Fruit fly (Drosophila melanogaster) whole organism, embryonic: Measurements from ENCODE around the gene CG8206.

Source experiments
- ATbp ChIP-seq: fragments of 200-800 bp; sonication (Bioruptor generic); optimal IDR thresholded peaks from 2 replicates; lab custom pipeline; 2017; ENCODE audit warnings: missing biosample characterization, mild to moderate bottlenecking, missing genetic modification characterization, missing genetic modification reagents
- CG10654 ChIP-seq: fragments of 200-800 bp; sonication (Bioruptor generic); optimal IDR thresholded peaks from 2 replicates; lab custom pipeline; 2016; ENCODE audit warnings: missing biosample characterization, missing genetic modification characterization
- CG11723 ChIP-seq: fragments of 200-800 bp; sonication (Bioruptor generic); optimal IDR thresholded peaks from 2 replicates; lab custom pipeline; 2017; ENCODE audit warnings: missing biosample characterization, mild to moderate bottlenecking, missing genetic modification characterization
- CG1529 ChIP-seq: fragments of 200-800 bp; sonication (Bioruptor generic); optimal IDR thresholded peaks from 3 replicates; lab custom pipeline; 2018; ENCODE audit warnings: missing biosample characterization, missing genetic modification characterization
- CG16813 ChIP-seq: fragments of 200-800 bp; sonication (Bioruptor generic); IDR thresholded peaks from 3 replicates; pipeline ENCODE4 v1.3.6; 2022; ENCODE audit warnings: missing biosample characterization, missing genetic modification characterization; ENCODE audit not compliant: partially characterized antibody
- CG18262 ChIP-seq: fragments of 200-800 bp; optimal IDR thresholded peaks from 3 replicates; lab custom pipeline; 2019; ENCODE audit warnings: missing biosample characterization, mild to moderate bottlenecking, missing genetic modification characterization, moderate library complexity
- CG30403 ChIP-seq: fragments of 200-800 bp; sonication (Bioruptor generic); optimal IDR thresholded peaks from 3 replicates; lab custom pipeline; 2016; ENCODE audit warnings: missing biosample characterization, missing genetic modification characterization
- CG31224 ChIP-seq: fragments of 200-800 bp; sonication (Bioruptor generic); IDR thresholded peaks from 2 replicates; pipeline ENCODE4 v1.3.6; 2022; ENCODE audit warnings: missing biosample characterization, missing genetic modification characterization
- CG3163 ChIP-seq: fragments of 200-800 bp; sonication (Bioruptor generic); optimal IDR thresholded peaks from 3 replicates; lab custom pipeline; 2016; ENCODE audit warnings: missing biosample characterization, missing genetic modification characterization
- CG5180 ChIP-seq: fragments of 200-800 bp; sonication (Bioruptor generic); optimal IDR thresholded peaks from 3 replicates; lab custom pipeline; 2017; ENCODE audit warnings: missing biosample characterization, missing genetic modification characterization, mild to moderate bottlenecking, moderate library complexity, missing genetic modification reagents
- CG5953 ChIP-seq: fragments of 200-800 bp; sonication (Bioruptor generic); IDR thresholded peaks from 2 replicates; pipeline ENCODE4 v1.3.6; 2022; ENCODE audit warnings: missing biosample characterization, missing genetic modification characterization
- CG6175 ChIP-seq: fragments of 200-800 bp; sonication (Bioruptor generic); IDR thresholded peaks from 3 replicates; pipeline ENCODE4 v1.3.6; 2022; ENCODE audit warnings: missing biosample characterization, missing genetic modification characterization
- CG7839 ChIP-seq: fragments of 200-800 bp; sonication (Bioruptor generic); optimal IDR thresholded peaks from 3 replicates; lab custom pipeline; 2018; ENCODE audit warnings: missing biosample characterization, mild to moderate bottlenecking, missing genetic modification characterization, moderate library complexity
- CG7963 ChIP-seq: fragments of 200-800 bp; sonication (Bioruptor generic); IDR thresholded peaks from 3 replicates; pipeline ENCODE4 v1.3.6; 2022; ENCODE audit warnings: missing biosample characterization, missing genetic modification characterization; ENCODE audit not compliant: partially characterized antibody
- CkIIα-i1 ChIP-seq: fragments of 200-800 bp; sonication (Bioruptor generic); IDR thresholded peaks from 2 replicates; pipeline ENCODE4 v1.3.6; 2022; ENCODE audit warnings: missing biosample characterization, missing genetic modification characterization
- Dref ChIP-seq: fragments of 200-800 bp; sonication (Bioruptor generic); IDR thresholded peaks from 2 replicates; pipeline ENCODE4 v1.3.6; 2022; ENCODE audit warnings: missing biosample characterization, missing genetic modification characterization
- E2f2 ChIP-seq: fragments of 200-800 bp; sonication (Bioruptor generic); IDR thresholded peaks from 2 replicates; pipeline ENCODE4 v1.3.6; 2022; ENCODE audit warnings: missing biosample characterization, missing genetic modification characterization
- Fer1 ChIP-seq: fragments of 200-800 bp; sonication (Bioruptor generic); optimal IDR thresholded peaks from 2 replicates; lab custom pipeline; 2017; ENCODE audit warnings: missing biosample characterization, mild to moderate bottlenecking, missing genetic modification characterization
- Hsf ChIP-seq: fragments of 200-800 bp; sonication (Bioruptor generic); optimal IDR thresholded peaks from 3 replicates; lab custom pipeline; 2016; ENCODE audit warnings: missing biosample characterization, missing genetic modification characterization
- MESR4 ChIP-seq: fragments of 200-800 bp; sonication (Bioruptor generic); optimal IDR thresholded peaks from 2 replicates; lab custom pipeline; 2018; ENCODE audit warnings: missing biosample characterization, mild to moderate bottlenecking, missing genetic modification characterization, moderate library complexity
- Mad ChIP-seq: fragments of 200-800 bp; sonication (Bioruptor generic); optimal IDR thresholded peaks from 2 replicates; lab custom pipeline; 2016; ENCODE audit warnings: missing biosample characterization, missing genetic modification characterization
- NK7.1 ChIP-seq: fragments of 200-800 bp; sonication (Bioruptor generic); optimal IDR thresholded peaks from 3 replicates; lab custom pipeline; 2016; ENCODE audit warnings: missing biosample characterization, missing genetic modification characterization
- Oli ChIP-seq: fragments of 200-800 bp; sonication (Bioruptor generic); optimal IDR thresholded peaks from 2 replicates; lab custom pipeline; 2018; ENCODE audit warnings: missing biosample characterization, mild to moderate bottlenecking, missing genetic modification characterization, moderate library complexity
- Rx ChIP-seq: fragments of 200-800 bp; sonication (Bioruptor generic); IDR thresholded peaks from 2 replicates; pipeline ENCODE4 v1.3.6; 2022; ENCODE audit warnings: missing biosample characterization, missing genetic modification characterization
- Side ChIP-seq: fragments of 200-800 bp; sonication (Bioruptor generic); optimal IDR thresholded peaks from 2 replicates; lab custom pipeline; 2016; ENCODE audit warnings: missing biosample characterization, missing genetic modification characterization
- Tbp ChIP-seq: fragments of >200 bp; optimal IDR thresholded peaks from 2 replicates; lab custom pipeline; 2018; ENCODE audit warnings: missing biosample characterization, missing genetic modification characterization
- YL-1 ChIP-seq: fragments of 200-800 bp; sonication (Bioruptor generic); optimal IDR thresholded peaks from 3 replicates; lab custom pipeline; 2017; ENCODE audit warnings: missing biosample characterization, mild to moderate bottlenecking, missing genetic modification characterization
- ab ChIP-seq: fragments of 200-800 bp; sonication (Bioruptor generic); optimal IDR thresholded peaks from 2 replicates; lab custom pipeline; 2016; ENCODE audit warnings: missing biosample characterization, missing genetic modification characterization
- ap ChIP-seq: fragments of 200-800 bp; sonication (Bioruptor generic); IDR thresholded peaks from 2 replicates; pipeline ENCODE4 v1.3.6; 2022; ENCODE audit warnings: missing biosample characterization, missing genetic modification characterization
- br ChIP-seq: fragments of >200 bp; optimal IDR thresholded peaks from 2 replicates; lab custom pipeline; 2017
- cad ChIP-seq: fragments of >200 bp; optimal IDR thresholded peaks from 2 replicates; lab custom pipeline; 2017; ENCODE audit warnings: missing biosample characterization, missing genetic modification characterization
- ci ChIP-seq: fragments of 200-800 bp; sonication (Bioruptor generic); IDR thresholded peaks from 3 replicates; pipeline ENCODE4 v1.3.6; 2022; ENCODE audit warnings: missing biosample characterization, missing genetic modification characterization
- crc ChIP-seq: fragments of 200-800 bp; sonication (Bioruptor generic); optimal IDR thresholded peaks from 2 replicates; lab custom pipeline; 2016; ENCODE audit warnings: missing biosample characterization, missing genetic modification characterization
- crol ChIP-seq: fragments of 200-800 bp; sonication (Bioruptor generic); IDR thresholded peaks from 2 replicates; pipeline ENCODE4 v1.3.6; 2022; ENCODE audit warnings: missing biosample characterization, missing genetic modification characterization
- dmrt11E ChIP-seq: fragments of 200-800 bp; sonication (Bioruptor generic); optimal IDR thresholded peaks from 3 replicates; lab custom pipeline; 2018; ENCODE audit warnings: missing biosample characterization, mild to moderate bottlenecking, missing genetic modification characterization, moderate library complexity
- esg ChIP-seq: fragments of 200-800 bp; sonication (Bioruptor generic); conservative IDR thresholded peaks from 2 replicates; pipeline ENCODE4 v1.3.6; 2022; ENCODE audit warnings: missing biosample characterization, missing genetic modification characterization
- ewg ChIP-seq: fragments of 200-800 bp; sonication (Bioruptor generic); optimal IDR thresholded peaks from 3 replicates; lab custom pipeline; 2017; ENCODE audit warnings: mild to moderate bottlenecking, missing biosample characterization, missing genetic modification reagents, missing genetic modification characterization
- eyg ChIP-seq: fragments of 200-800 bp; sonication (Bioruptor generic); optimal IDR thresholded peaks from 3 replicates; lab custom pipeline; 2016; ENCODE audit warnings: missing biosample characterization, missing genetic modification characterization
- gsb ChIP-seq: fragments of 200-800 bp; sonication (Bioruptor generic); IDR thresholded peaks from 2 replicates; pipeline ENCODE4 v1.3.6; 2022; ENCODE audit warnings: missing biosample characterization, missing genetic modification characterization
- kah ChIP-seq: fragments of 200-800 bp; sonication (Bioruptor generic); optimal IDR thresholded peaks from 2 replicates; lab custom pipeline; 2018; ENCODE audit warnings: missing biosample characterization, mild to moderate bottlenecking, missing genetic modification characterization
- kay ChIP-seq: fragments of 200-800 bp; sonication (Bioruptor generic); optimal IDR thresholded peaks from 2 replicates; lab custom pipeline; 2016; ENCODE audit warnings: missing biosample characterization, missing genetic modification characterization
- lab ChIP-seq: fragments of 200-800 bp; sonication (Bioruptor generic); optimal IDR thresholded peaks from 3 replicates; lab custom pipeline; 2017; ENCODE audit warnings: missing biosample characterization, missing genetic modification characterization, mild to moderate bottlenecking, moderate library complexity, missing genetic modification reagents
- nmo ChIP-seq: fragments of 200-800 bp; sonication (Bioruptor generic); optimal IDR thresholded peaks from 2 replicates; lab custom pipeline; 2018; ENCODE audit warnings: missing biosample characterization, mild to moderate bottlenecking, missing genetic modification characterization, moderate library complexity
- run ChIP-seq: fragments of 200-800 bp; sonication (Bioruptor generic); optimal IDR thresholded peaks from 3 replicates; lab custom pipeline; 2018; ENCODE audit warnings: missing biosample characterization, mild to moderate bottlenecking, missing genetic modification characterization
- seq ChIP-seq: fragments of 200-800 bp; sonication (Bioruptor generic); IDR thresholded peaks from 2 replicates; pipeline ENCODE4 v1.3.6; 2022; ENCODE audit warnings: missing biosample characterization, missing genetic modification characterization
- sqz ChIP-seq: fragments of 200-800 bp; sonication (Bioruptor generic); optimal IDR thresholded peaks from 3 replicates; lab custom pipeline; 2018; ENCODE audit warnings: missing biosample characterization, mild to moderate bottlenecking, missing genetic modification characterization
- ssp ChIP-seq: fragments of 200-800 bp; sonication (Bioruptor generic); IDR thresholded peaks from 2 replicates; pipeline ENCODE4 v1.3.6; 2022; ENCODE audit warnings: missing biosample characterization, missing genetic modification characterization
- tap ChIP-seq: fragments of 200-800 bp; optimal IDR thresholded peaks from 3 replicates; lab custom pipeline; 2019; ENCODE audit warnings: missing biosample characterization, mild to moderate bottlenecking, missing genetic modification characterization, moderate library complexity
- tin ChIP-seq: fragments of 200-800 bp; sonication (Bioruptor generic); optimal IDR thresholded peaks from 3 replicates; lab custom pipeline; 2016; ENCODE audit warnings: missing biosample characterization, missing genetic modification characterization
- tll ChIP-seq, 2 experiments: fragments of 200-800 bp in 1 of 2; fragments of >200 bp in 1 of 2; sonication (Bioruptor generic) in 1 of 2; optimal IDR thresholded peaks; 2 replicates each; lab custom pipeline; 2017 to 2019; ENCODE audit warnings: missing biosample characterization in 2 of 2, missing genetic modification characterization in 2 of 2, mild to moderate bottlenecking in 1 of 2, moderate library complexity in 1 of 2
- trh ChIP-seq: fragments of 200-800 bp; sonication (Bioruptor generic); optimal IDR thresholded peaks from 2 replicates; lab custom pipeline; 2016; ENCODE audit warnings: missing biosample characterization, missing genetic modification characterization
- zen ChIP-seq: fragments of 200-800 bp; sonication (Bioruptor generic); optimal IDR thresholded peaks from 3 replicates; lab custom pipeline; 2018; ENCODE audit warnings: missing biosample characterization, mild to moderate bottlenecking, missing genetic modification characterization, moderate library complexity

CG8206 gene

dm6 chrX:15703720-15704206, 35.3 kb upstream of the CG8206 start, which contains the start of the genes Pis and Hap40 (continued):
- TF ChIP-seq trh (GFP tag; lab: Kevin White, UChicago) (no peak), gsb (GFP tag; lab: Robert Waterston, UW) (no peak), ci (GFP tag; lab: Robert Waterston, UW) (0 out of 3 replicates have a peak, but pooled peaks have one; percentile 32), tap (tag; lab: Kevin White, UChicago) (no peak), kah (no peak), lab (GFP tag; lab: Kevin White, UChicago) (no peak), eyg (GFP tag; lab: Kevin White, UChicago) (no peak), kay (peak; percentile 16), CG10654 (GFP tag; lab: Kevin White, UChicago) (peak; percentile 41), CG5953 (GFP tag; lab: Robert Waterston, UW) (no peak), CkIIα-i1 (GFP tag; lab: Robert Waterston, UW) (no peak), Tbp (no peak), NK7.1 (GFP tag; lab: Kevin White, UChicago) (no peak), ap (peak; percentile 47), CG6175 (GFP tag; lab: Robert Waterston, UW) (no peak), crc (no peak), ab (GFP tag; lab: Kevin White, UChicago) (no peak), sqz (GFP tag; lab: Kevin White, UChicago) (no peak), CG3163 (no peak), Dref (0 out of 2 replicates have a peak, but pooled peaks have one; percentile 15), ATbp (GFP tag; lab: Kevin White, UChicago) (peak; percentile 4), Rx (GFP tag; lab: Robert Waterston, UW) (peak; percentile 30; the same call in 1 of the 2 replicates), CG18262 (tag; lab: Kevin White, UChicago) (peak; percentile 71), tin (GFP tag; lab: Kevin White, UChicago) (peak; percentile 70), nmo (GFP tag; lab: Kevin White, UChicago) (peak; percentile 88), YL-1 (peak; percentile 36), MESR4 (no peak), CG5180 (no peak), CG30403 (GFP tag; lab: Kevin White, UChicago) (peak; percentile 86), CG7963 (GFP tag; lab: Robert Waterston, UW) (no peak), CG11723 (GFP tag; lab: Kevin White, UChicago) (no peak), Side (no peak), tll (GFP tag; optimal IDR thresholded peaks at IDR 0.05; lab: Kevin White, UChicago) (peak in 1 of 2 experiments; percentile 87), dmrt11E (tag; lab: Kevin White, UChicago) (peak; percentile 76), CG7839 (tag; lab: Kevin White, UChicago) (peak; percentile 82), CG16813 (GFP tag; lab: Robert Waterston, UW) (no peak), ssp (GFP tag; lab: Robert Waterston, UW) (peak; percentile 94), br (no peak), CG31224 (GFP tag; lab: Robert Waterston, UW) (peak; percentile 58), seq (GFP tag; lab: Robert Waterston, UW) (peak; percentile 51; the same call in 1 of the 2 replicates), E2f2 (GFP tag; lab: Robert Waterston, UW) (peak; percentile 37), Fer1 (GFP tag; lab: Kevin White, UChicago) (peak; percentile 42), cad (GFP tag; lab: Kevin White, UChicago) (no peak), run (no peak), zen (tag; lab: Kevin White, UChicago) (peak; percentile 72), esg (GFP tag; lab: Robert Waterston, UW) (peak; percentile 75), crol (GFP tag; lab: Robert Waterston, UW) (no peak), CG1529 (GFP tag; lab: Kevin White, UChicago) (peak; percentile 35), ewg (peak; percentile 40), Hsf (GFP tag; lab: Kevin White, UChicago) (peak; percentile 77), Mad (GFP tag; lab: Kevin White, UChicago) (peak; percentile 61), Oli (tag; lab: Kevin White, UChicago) (peak; percentile 64)
